Fruit fly (Drosophila melanogaster): ENCODE data around the gene CG8578.

The CG8578 gene

dm6 chrX:15859869-15860268 is 15.6 kb downstream of the CG8578 start, which contains the start of gene Gbeta13F (continued):
- peak; percentile 51; the same call in 1 of the 2 replicates for TF ChIP-seq Rfx (GFP tag; IDR thresholded peaks at IDR 0.05)
- no peak for TF ChIP-seq CG10979 (tag; optimal IDR thresholded peaks at IDR 0.05)
- TF ChIP-seq CG4404 (GFP tag; IDR thresholded peaks at IDR 0.05), result no peak
- no peak for TF ChIP-seq HLH54F (GFP tag; optimal IDR thresholded peaks at IDR 0.05)
- TF ChIP-seq CG3407 (GFP tag; optimal IDR thresholded peaks at IDR 0.05), result no peak
- no peak for TF ChIP-seq tna (GFP tag; IDR thresholded peaks at IDR 0.05; ENCODE audit: partially characterized antibody)
- TF ChIP-seq sisA (GFP tag; IDR thresholded peaks at IDR 0.05), result no peak
- TF ChIP-seq Ptx1 (GFP tag; IDR thresholded peaks at IDR 0.05), result peak; percentile 57
- no peak for TF ChIP-seq Asciz (GFP tag; optimal IDR thresholded peaks at IDR 0.05)
- TF ChIP-seq CoRest (tag; optimal IDR thresholded peaks at IDR 0.05), result peak; percentile 0
- no peak for TF ChIP-seq CG17359 (tag; optimal IDR thresholded peaks at IDR 0.05)
- no peak for TF ChIP-seq Dek (tag; optimal IDR thresholded peaks at IDR 0.05)
- no peak for TF ChIP-seq CG17829 (tag; optimal IDR thresholded peaks at IDR 0.05)
- TF ChIP-seq CG15514 (GFP tag; optimal IDR thresholded peaks at IDR 0.05), result no peak
- peak; percentile 51 for TF ChIP-seq pzg (GFP tag; optimal IDR thresholded peaks at IDR 0.05)
- TF ChIP-seq lov (optimal IDR thresholded peaks at IDR 0.05), result no peak
- TF ChIP-seq lov (GFP tag; IDR thresholded peaks at IDR 0.05), result no peak
- TF ChIP-seq CG11504 (tag; optimal IDR thresholded peaks at IDR 0.05), result no peak
- TF ChIP-seq CrebB (tag; optimal IDR thresholded peaks at IDR 0.05), result no peak
- TF ChIP-seq CG4707 (GFP tag; optimal IDR thresholded peaks at IDR 0.05), result no peak
- no peak for TF ChIP-seq Hey (tag; optimal IDR thresholded peaks at IDR 0.05)
- no peak for TF ChIP-seq NFAT (GFP tag; IDR thresholded peaks at IDR 0.05)
- no peak for TF ChIP-seq schlank (tag; optimal IDR thresholded peaks at IDR 0.05)
- TF ChIP-seq CG14710 (tag; optimal IDR thresholded peaks at IDR 0.05), result no peak
- TF ChIP-seq CG3726 (GFP tag; IDR thresholded peaks at IDR 0.05), result no peak
- no peak for TF ChIP-seq exex (tag; optimal IDR thresholded peaks at IDR 0.05)
- TF ChIP-seq CG7963 (GFP tag; IDR thresholded peaks at IDR 0.05; ENCODE audit: partially characterized antibody), result peak; percentile 48; the same call in 2 of the 3 replicates
- peak; percentile 76 for TF ChIP-seq MESR4 (GFP tag; optimal IDR thresholded peaks at IDR 0.05)
- TF ChIP-seq CG4424 (GFP tag; optimal IDR thresholded peaks at IDR 0.05), result no peak
- TF ChIP-seq CG12391 (tag; optimal IDR thresholded peaks at IDR 0.05), result no peak
- no peak for TF ChIP-seq CG31365 (tag; optimal IDR thresholded peaks at IDR 0.05)
- TF ChIP-seq CG30431 (GFP tag; optimal IDR thresholded peaks at IDR 0.05), result no peak
- no peak for TF ChIP-seq CG7372 (GFP tag; IDR thresholded peaks at IDR 0.05)
- TF ChIP-seq CG14441 (GFP tag; IDR thresholded peaks at IDR 0.05), result peak; percentile 19; the same call in 1 of the 2 replicates
- TF ChIP-seq CG1024 (GFP tag; IDR thresholded peaks at IDR 0.05), result no peak
- TF ChIP-seq CG6791 (GFP tag; IDR thresholded peaks at IDR 0.05; ENCODE audit: partially characterized antibody), result peak; percentile 79
- TF ChIP-seq CG11723 (GFP tag; optimal IDR thresholded peaks at IDR 0.05), result no peak
- peak; percentile 17 for TF ChIP-seq sens (GFP tag)
- TF ChIP-seq Dp (GFP tag; optimal IDR thresholded peaks at IDR 0.05), result no peak
- TF ChIP-seq Opbp (GFP tag; IDR thresholded peaks at IDR 0.05; ENCODE audit: partially characterized antibody), result peak; percentile 79
- peak; percentile 50; the same call in 1 of the 2 replicates for TF ChIP-seq ato (GFP tag; IDR thresholded peaks at IDR 0.05; ENCODE audit: partially characterized antibody)
- TF ChIP-seq wdn (GFP tag; IDR thresholded peaks at IDR 0.05), result no peak
- no peak for TF ChIP-seq pfk (GFP tag; optimal IDR thresholded peaks at IDR 0.05)
- TF ChIP-seq CG18619 (GFP tag; optimal IDR thresholded peaks at IDR 0.05), result no peak
- TF ChIP-seq HHEX (GFP tag; optimal IDR thresholded peaks at IDR 0.05), result no peak
- peak; percentile 53 for TF ChIP-seq CG42726 (GFP tag; IDR thresholded peaks at IDR 0.05; ENCODE audit: partially characterized antibody)
- no peak for TF ChIP-seq CG11695 (GFP tag; IDR thresholded peaks at IDR 0.05)
- no peak for TF ChIP-seq btn (GFP tag; optimal IDR thresholded peaks at IDR 0.05)
- TF ChIP-seq dan (GFP tag; IDR thresholded peaks at IDR 0.05), result no peak
- no peak for TF ChIP-seq CG12104 (GFP tag; optimal IDR thresholded peaks at IDR 0.05)
- no peak for TF ChIP-seq corto (GFP tag; optimal IDR thresholded peaks at IDR 0.05)

Measured in whole organism, embryonic.